Fruit fly (Drosophila melanogaster) whole organism: ENCODE measurements around the gene slmb.

Experiments used
- EcR ChIP-seq, 2 experiments: fragments of >200 bp; optimal IDR thresholded peaks; 2 replicates each; lab custom pipeline; 2017; ENCODE audit warnings: missing biosample characterization in 2 of 2, missing genetic modification characterization in 2 of 2, missing genetic modification reagents in 2 of 2
- pan ChIP-seq: fragments of >200 bp; optimal IDR thresholded peaks from 2 replicates; lab custom pipeline; 2017
- psq ChIP-seq: fragments of >200 bp; optimal IDR thresholded peaks from 2 replicates; lab custom pipeline; 2017
- usp ChIP-seq: fragments of >200 bp; optimal IDR thresholded peaks from 2 replicates; lab custom pipeline; 2017; ENCODE audit warnings: missing biosample characterization, missing genetic modification characterization, mixed read lengths

dm6 chr3R:21126673-21127284 is 506 bp downstream of the slmb start:
- TF ChIP-seq usp (GFP tag; lab: Kevin White, UChicago) (no peak), pan (lab: Kevin White, UChicago) (no peak), psq (lab: Kevin White, UChicago) (no peak), EcR (GFP tag; optimal IDR thresholded peaks at IDR 0.05; lab: Kevin White, UChicago) (no peak)
